Fruit fly (Drosophila melanogaster) whole organism, pupa: ENCODE measurements around the gene Mettl14.

Experiments used
- CG12605 ChIP-seq: fragments of 200-800 bp; sonication (Bioruptor generic); IDR thresholded peaks from 2 replicates; pipeline ENCODE4 v1.3.6; 2022; ENCODE audit warnings: missing biosample characterization, missing genetic modification characterization
- CG15710 ChIP-seq: fragments of 200-800 bp; sonication (Bioruptor generic); optimal IDR thresholded peaks from 2 replicates; lab custom pipeline; 2018; ENCODE audit warnings: missing biosample characterization, mild to moderate bottlenecking, missing genetic modification characterization, moderate library complexity
- CG32121 ChIP-seq: fragments of 200-800 bp; sonication (Bioruptor generic); IDR thresholded peaks from 2 replicates; pipeline ENCODE4 v1.3.6; 2022; ENCODE audit warnings: missing biosample characterization, missing genetic modification characterization
- CG4496 ChIP-seq: fragments of 200-800 bp; sonication (Bioruptor generic); IDR thresholded peaks from 3 replicates; pipeline ENCODE4 v1.3.6; 2022; ENCODE audit warnings: missing biosample characterization, missing genetic modification characterization
- D1 ChIP-seq: fragments of 200-800 bp; sonication (Bioruptor generic); optimal IDR thresholded peaks from 2 replicates; lab custom pipeline; 2018; ENCODE audit warnings: missing biosample characterization, mild to moderate bottlenecking, missing genetic modification characterization, moderate library complexity
- Pif1B ChIP-seq: fragments of 200-800 bp; sonication (Bioruptor generic); optimal IDR thresholded peaks from 3 replicates; lab custom pipeline; 2016; ENCODE audit warnings: missing biosample characterization, missing genetic modification characterization
- rn ChIP-seq: fragments of 200-800 bp; sonication (Bioruptor generic); IDR thresholded peaks from 2 replicates; pipeline ENCODE4 v1.3.6; 2022; ENCODE audit warnings: missing biosample characterization, missing genetic modification characterization

DNA sequence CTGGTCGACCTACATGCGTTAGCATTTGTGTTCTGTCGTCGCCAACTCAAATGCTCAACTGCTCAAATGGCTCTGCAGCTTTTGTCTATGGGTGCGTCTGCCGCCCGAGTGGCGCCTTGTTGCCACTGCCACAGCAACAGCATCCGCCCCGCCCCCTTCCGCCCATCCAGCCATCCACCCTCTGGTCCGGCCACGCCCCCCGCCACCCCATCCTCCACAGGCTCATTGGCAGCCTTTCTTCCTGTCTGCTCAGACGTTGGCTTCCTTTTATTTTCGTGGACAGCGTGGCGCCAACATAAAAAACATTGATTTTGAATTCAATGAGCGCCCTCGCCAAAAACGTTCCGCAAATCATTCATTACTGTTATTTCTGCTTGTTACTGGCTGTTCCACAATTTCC lies 25.4 kb downstream of the Mettl14 start:
- TF ChIP-seq Pif1B (GFP tag; lab: Kevin White, UChicago) (no peak), CG4496 (GFP tag; lab: Robert Waterston, UW) (no peak), rn (GFP tag; lab: Robert Waterston, UW) (no peak), CG32121 (GFP tag; lab: Robert Waterston, UW) (no peak), CG12605 (GFP tag; lab: Robert Waterston, UW) (no peak), CG15710 (tag; lab: Kevin White, UChicago) (no peak), D1 (no peak)
